Fruit fly (Drosophila melanogaster) whole organism, embryonic: ENCODE data around the gene Efr.

ENCODE experiments used
- Antp ChIP-seq: fragments of 200-800 bp; sonication (Bioruptor generic); optimal IDR thresholded peaks from 3 replicates; lab custom pipeline; 2016; ENCODE audit warnings: missing biosample characterization, missing genetic modification characterization
- CG10209 ChIP-seq: fragments of 200-800 bp; sonication (Bioruptor generic); optimal IDR thresholded peaks from 3 replicates; lab custom pipeline; 2017; ENCODE audit warnings: missing biosample characterization, mild to moderate bottlenecking, missing genetic modification characterization, missing genetic modification reagents
- CG1024 ChIP-seq: fragments of 200-800 bp; sonication (Bioruptor generic); IDR thresholded peaks from 2 replicates; pipeline ENCODE4 v1.3.6; 2022; ENCODE audit warnings: missing biosample characterization, missing genetic modification characterization
- CG11093 ChIP-seq: fragments of 200-800 bp; sonication (Bioruptor generic); IDR thresholded peaks from 3 replicates; pipeline ENCODE4 v1.3.6; 2022; ENCODE audit warnings: missing biosample characterization, missing genetic modification characterization
- CG11723 ChIP-seq: fragments of 200-800 bp; sonication (Bioruptor generic); optimal IDR thresholded peaks from 2 replicates; lab custom pipeline; 2017; ENCODE audit warnings: missing biosample characterization, mild to moderate bottlenecking, missing genetic modification characterization
- CG13296 ChIP-seq: fragments of 200-800 bp; sonication (Bioruptor generic); optimal IDR thresholded peaks from 3 replicates; lab custom pipeline; 2018; ENCODE audit warnings: missing biosample characterization, mild to moderate bottlenecking, missing genetic modification characterization
- CG15696 ChIP-seq: fragments of 200-800 bp; sonication (Bioruptor generic); optimal IDR thresholded peaks from 2 replicates; lab custom pipeline; 2019; ENCODE audit warnings: missing biosample characterization, mild to moderate bottlenecking, missing genetic modification characterization, moderate library complexity
- CG18764 ChIP-seq: fragments of 200-800 bp; sonication (Bioruptor generic); optimal IDR thresholded peaks from 3 replicates; lab custom pipeline; 2016; ENCODE audit warnings: missing biosample characterization, missing genetic modification characterization
- CG2120 ChIP-seq: fragments of 200-800 bp; sonication (Bioruptor generic); optimal IDR thresholded peaks from 3 replicates; lab custom pipeline; 2016; ENCODE audit warnings: missing biosample characterization, missing genetic modification characterization
- CG2712 ChIP-seq: fragments of 200-800 bp; optimal IDR thresholded peaks from 3 replicates; lab custom pipeline; 2019; ENCODE audit warnings: missing biosample characterization, mild to moderate bottlenecking, missing genetic modification characterization, moderate library complexity
- CG2889 ChIP-seq: fragments of 200-800 bp; sonication (Bioruptor generic); IDR thresholded peaks from 3 replicates; pipeline ENCODE4 v1.3.6; 2022; ENCODE audit warnings: missing biosample characterization, missing genetic modification characterization
- CG30020 ChIP-seq: fragments of 200-800 bp; optimal IDR thresholded peaks from 2 replicates; lab custom pipeline; 2019; ENCODE audit warnings: missing biosample characterization, mild to moderate bottlenecking, missing genetic modification characterization, moderate library complexity
- CG31441 ChIP-seq: fragments of 200-800 bp; sonication (Bioruptor generic); IDR thresholded peaks from 2 replicates; pipeline ENCODE4 v1.3.6; 2022; ENCODE audit warnings: missing biosample characterization, missing genetic modification characterization
- CG32767 ChIP-seq: fragments of 200-800 bp; sonication (Bioruptor generic); IDR thresholded peaks from 2 replicates; pipeline ENCODE4 v1.3.6; 2022; ENCODE audit warnings: missing biosample characterization, missing genetic modification characterization
- CG32772 ChIP-seq: fragments of 200-800 bp; sonication (Bioruptor generic); IDR thresholded peaks from 2 replicates; pipeline ENCODE4 v1.3.6; 2022; ENCODE audit warnings: missing biosample characterization, missing genetic modification characterization
- CG33557 ChIP-seq: fragments of 200-800 bp; sonication (Bioruptor generic); optimal IDR thresholded peaks from 2 replicates; lab custom pipeline; 2019; ENCODE audit warnings: missing biosample characterization, mild to moderate bottlenecking, missing genetic modification characterization, moderate library complexity
- CG3838 ChIP-seq: fragments of 200-800 bp; sonication (Bioruptor generic); optimal IDR thresholded peaks from 3 replicates; lab custom pipeline; 2016; ENCODE audit warnings: missing biosample characterization, missing genetic modification characterization
- CG8290 ChIP-seq, 3 experiments: fragments of 200-800 bp; sonication (Bioruptor generic); optimal IDR thresholded peaks; 2 replicates each; lab custom pipeline; 2016 to 2019; ENCODE audit warnings: missing biosample characterization in 3 of 3, missing genetic modification characterization in 3 of 3, mild to moderate bottlenecking in 2 of 3, moderate library complexity in 1 of 3
- CG8388 ChIP-seq: fragments of 200-800 bp; sonication (Bioruptor generic); optimal IDR thresholded peaks from 2 replicates; lab custom pipeline; 2019; ENCODE audit warnings: missing biosample characterization, mild to moderate bottlenecking, missing genetic modification characterization, moderate library complexity
- CG9932 ChIP-seq: fragments of 200-800 bp; sonication (Bioruptor generic); IDR thresholded peaks from 2 replicates; pipeline ENCODE4 v1.3.6; 2022; ENCODE audit warnings: missing biosample characterization, missing genetic modification characterization
- CrebB ChIP-seq: fragments of 200-800 bp; sonication (Bioruptor generic); optimal IDR thresholded peaks from 3 replicates; lab custom pipeline; 2018; ENCODE audit warnings: missing biosample characterization, mild to moderate bottlenecking, missing genetic modification characterization
- D19A ChIP-seq: fragments of 200-800 bp; optimal IDR thresholded peaks from 3 replicates; lab custom pipeline; 2019; ENCODE audit warnings: missing biosample characterization, mild to moderate bottlenecking, missing genetic modification characterization, moderate library complexity
- Dfd ChIP-seq, 2 experiments: fragments of >200 bp; optimal IDR thresholded peaks; 2 replicates each; lab custom pipeline; 2017; ENCODE audit warnings: missing biosample characterization in 2 of 2, missing genetic modification characterization in 2 of 2
- Fer3 ChIP-seq: fragments of 200-800 bp; sonication (Bioruptor generic); optimal IDR thresholded peaks from 2 replicates; lab custom pipeline; 2018; ENCODE audit warnings: missing biosample characterization, mild to moderate bottlenecking, missing genetic modification characterization, moderate library complexity
- Hmr ChIP-seq: fragments of 200-800 bp; sonication (Bioruptor generic); optimal IDR thresholded peaks from 3 replicates; lab custom pipeline; 2017; ENCODE audit warnings: mild to moderate bottlenecking, missing biosample characterization, missing genetic modification reagents, missing genetic modification characterization
- Jarid2 ChIP-seq: fragments of 200-800 bp; sonication (Bioruptor generic); optimal IDR thresholded peaks from 3 replicates; lab custom pipeline; 2017; ENCODE audit warnings: mild to moderate bottlenecking, missing biosample characterization, missing genetic modification reagents, missing genetic modification characterization
- Mad ChIP-seq: fragments of 200-800 bp; sonication (Bioruptor generic); optimal IDR thresholded peaks from 2 replicates; lab custom pipeline; 2016; ENCODE audit warnings: missing biosample characterization, missing genetic modification characterization
- Max ChIP-seq: fragments of 200-800 bp; sonication (Bioruptor generic); optimal IDR thresholded peaks from 2 replicates; lab custom pipeline; 2016; ENCODE audit warnings: missing biosample characterization, mild to moderate bottlenecking, missing genetic modification characterization
- Nf-YB ChIP-seq: fragments of 200-800 bp; sonication (Bioruptor generic); optimal IDR thresholded peaks from 3 replicates; lab custom pipeline; 2019; ENCODE audit warnings: missing biosample characterization, mild to moderate bottlenecking, missing genetic modification characterization, moderate library complexity
- Rx ChIP-seq: fragments of 200-800 bp; sonication (Bioruptor generic); IDR thresholded peaks from 2 replicates; pipeline ENCODE4 v1.3.6; 2022; ENCODE audit warnings: missing biosample characterization, missing genetic modification characterization
- Sin3A ChIP-seq: fragments of >200 bp; optimal IDR thresholded peaks from 2 replicates; lab custom pipeline; 2018
- TFAM ChIP-seq: fragments of 200-800 bp; sonication (Bioruptor generic); optimal IDR thresholded peaks from 2 replicates; lab custom pipeline; 2017; ENCODE audit warnings: missing biosample characterization, missing genetic modification characterization, inconsistent platforms
- bbx ChIP-seq: fragments of 200-800 bp; sonication (Bioruptor generic); IDR thresholded peaks from 2 replicates; pipeline ENCODE4 v1.3.6; 2022; ENCODE audit warnings: missing biosample characterization, missing genetic modification characterization; ENCODE audit not compliant: partially characterized antibody
- btn ChIP-seq: fragments of 200-800 bp; sonication (Bioruptor generic); optimal IDR thresholded peaks from 2 replicates; lab custom pipeline; 2016; ENCODE audit warnings: missing biosample characterization, missing genetic modification characterization
- chm ChIP-seq: fragments of 200-800 bp; sonication (Bioruptor generic); IDR thresholded peaks from 2 replicates; pipeline ENCODE4 v1.3.6; 2022; ENCODE audit warnings: missing biosample characterization, missing genetic modification characterization
- danr ChIP-seq: fragments of 200-800 bp; sonication (Bioruptor generic); IDR thresholded peaks from 2 replicates; pipeline ENCODE4 v1.3.6; 2022; ENCODE audit warnings: missing biosample characterization, missing genetic modification characterization
- eve ChIP-seq, 2 experiments: fragments of >200 bp; optimal IDR thresholded peaks; 2 replicates each; lab custom pipeline; 2017; ENCODE audit warnings: missing biosample characterization in 2 of 2, missing genetic modification characterization in 2 of 2
- ewg ChIP-seq: fragments of 200-800 bp; sonication (Bioruptor generic); optimal IDR thresholded peaks from 3 replicates; lab custom pipeline; 2017; ENCODE audit warnings: mild to moderate bottlenecking, missing biosample characterization, missing genetic modification reagents, missing genetic modification characterization
- fd102C ChIP-seq: fragments of 200-800 bp; sonication (Bioruptor generic); optimal IDR thresholded peaks from 2 replicates; lab custom pipeline; 2018; ENCODE audit warnings: missing biosample characterization, mild to moderate bottlenecking, missing genetic modification characterization, moderate library complexity
- hkb ChIP-seq, 2 experiments: fragments of 200-800 bp in 1 of 2; fragments of >200 bp in 1 of 2; sonication (Bioruptor generic) in 1 of 2; IDR thresholded peaks in 1 of 2; optimal IDR thresholded peaks in 1 of 2; 2 replicates each; pipeline versions ENCODE4 v1.3.6 to Lab custom; 2017 to 2022; ENCODE audit warnings: missing biosample characterization in 1 of 2, missing genetic modification characterization in 1 of 2
- jumu ChIP-seq: fragments of 200-800 bp; sonication (Bioruptor generic); optimal IDR thresholded peaks from 3 replicates; lab custom pipeline; 2016; ENCODE audit warnings: missing biosample characterization, missing genetic modification characterization
- kah ChIP-seq: fragments of 200-800 bp; sonication (Bioruptor generic); optimal IDR thresholded peaks from 2 replicates; lab custom pipeline; 2018; ENCODE audit warnings: missing biosample characterization, mild to moderate bottlenecking, missing genetic modification characterization
- nerfin-1 ChIP-seq: fragments of 200-800 bp; sonication (Bioruptor generic); optimal IDR thresholded peaks from 3 replicates; lab custom pipeline; 2019; ENCODE audit warnings: missing biosample characterization, mild to moderate bottlenecking, missing genetic modification characterization, moderate library complexity
- odd ChIP-seq: fragments of 200-800 bp; sonication (Bioruptor generic); optimal IDR thresholded peaks from 2 replicates; lab custom pipeline; 2017; ENCODE audit warnings: missing biosample characterization, mild to moderate bottlenecking, missing genetic modification characterization
- prd ChIP-seq, 3 experiments: fragments of >200 bp in 2 of 3; fragments of 200-800 bp in 1 of 3; sonication (Bioruptor generic) in 1 of 3; optimal IDR thresholded peaks in 2 of 3; IDR thresholded peaks in 1 of 3; 2 replicates in 2 of 3; 3 replicates in 1 of 3; pipeline versions ENCODE4 v1.3.6 to Lab custom; 2017 to 2022; ENCODE audit warnings: missing biosample characterization in 1 of 3, missing genetic modification characterization in 1 of 3
- sens ChIP-seq: fragments of 200-800 bp; sonication (Bioruptor generic); peaks from one replicate; lab custom pipeline; 2016; ENCODE audit warnings: missing biosample characterization, missing genetic modification characterization
- tio ChIP-seq: fragments of 200-800 bp; sonication (Bioruptor generic); optimal IDR thresholded peaks from 2 replicates; lab custom pipeline; 2017; ENCODE audit warnings: missing biosample characterization, missing genetic modification characterization, inconsistent platforms
- trem ChIP-seq: fragments of 200-800 bp; optimal IDR thresholded peaks from 3 replicates; lab custom pipeline; 2019; ENCODE audit warnings: missing biosample characterization, mild to moderate bottlenecking, missing genetic modification characterization, moderate library complexity
- zfh2 ChIP-seq: fragments of 200-800 bp; sonication (Bioruptor generic); optimal IDR thresholded peaks from 2 replicates; lab custom pipeline; 2016; ENCODE audit warnings: missing biosample characterization, missing genetic modification characterization

The Efr gene

DNA sequence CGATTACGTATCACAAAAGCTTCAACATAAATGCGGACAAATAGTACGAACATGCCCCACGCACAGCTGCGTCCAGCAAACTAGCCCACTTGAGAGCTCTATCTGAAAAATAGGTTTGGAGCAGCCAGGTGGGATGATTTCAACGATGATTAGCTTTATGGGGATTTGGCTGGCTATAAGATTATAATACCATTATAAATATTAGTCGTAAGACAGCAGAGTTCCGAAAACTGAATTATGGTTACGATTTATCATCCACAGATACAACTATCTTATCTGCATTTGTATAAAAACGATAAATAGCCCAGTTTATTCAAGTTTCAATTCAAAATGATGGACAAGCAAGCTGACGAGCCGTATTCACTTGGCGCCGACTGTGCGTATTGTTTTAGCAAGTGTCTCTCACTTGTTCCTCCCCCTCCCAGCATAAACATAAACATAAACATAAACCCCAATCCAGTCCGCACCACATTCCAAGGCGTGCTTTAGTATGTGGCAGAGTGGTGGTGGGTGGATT, 43.9 kb downstream of the Efr start (continued):
- TF ChIP-seq Mad (peak; percentile 64), CG15696 (tag; lab: Kevin White, UChicago) (peak; percentile 17), CrebB (peak; percentile 61), CG9932 (GFP tag; lab: Robert Waterston, UW) (peak; percentile 48; the same call in 1 of the 2 replicates), CG3838 (GFP tag; lab: Kevin White, UChicago) (peak; percentile 33), CG11723 (GFP tag; lab: Kevin White, UChicago) (peak; percentile 73), CG11093 (peak; percentile 58; the same call in 1 of the 3 replicates), CG18764 (GFP tag; lab: Kevin White, UChicago) (peak; percentile 7), Antp (GFP tag; lab: Kevin White, UChicago) (peak; percentile 45), CG30020 (tag; lab: Kevin White, UChicago) (peak; percentile 31), sens (GFP tag; lab: Kevin White, UChicago) (peak; percentile 91), odd (peak; percentile 79), chm (no peak), CG1024 (GFP tag; lab: Robert Waterston, UW) (no peak), Nf-YB (peak; percentile 49), Fer3 (tag; lab: Kevin White, UChicago) (peak; percentile 77), CG2889 (GFP tag; lab: Robert Waterston, UW) (no peak), D19A (peak; percentile 77), CG10209 (GFP tag; lab: Kevin White, UChicago) (peak; percentile 81), kah (GFP tag; lab: Kevin White, UChicago) (peak; percentile 42), CG2120 (peak; percentile 82), nerfin-1 (peak; percentile 72), trem (tag; lab: Kevin White, UChicago) (peak; percentile 22), zfh2 (GFP tag; lab: Kevin White, UChicago) (peak; percentile 37), Jarid2 (GFP tag; lab: Kevin White, UChicago) (peak; percentile 68), CG32772 (GFP tag; lab: Robert Waterston, UW) (no peak; the same call in 1 of the 2 replicates), CG8388 (GFP tag; lab: Kevin White, UChicago) (peak; percentile 63), CG2712 (tag; lab: Kevin White, UChicago) (peak; percentile 77), CG8290 (GFP tag; optimal IDR thresholded peaks at IDR 0.05; lab: Kevin White, UChicago) (no peak), CG8290 (tag; optimal IDR thresholded peaks at IDR 0.05; lab: Kevin White, UChicago) (peak in 1 of 2 experiments; percentile 64), jumu (GFP tag; lab: Kevin White, UChicago) (no peak), CG31441 (GFP tag; lab: Robert Waterston, UW) (peak; percentile 81), Dfd (GFP tag; optimal IDR thresholded peaks at IDR 0.05; lab: Kevin White, UChicago) (no peak), bbx (no peak), Sin3A (no peak), Max (GFP tag; lab: Kevin White, UChicago) (peak; percentile 55), danr (peak; percentile 59; the same call in 1 of the 2 replicates), ewg (GFP tag; lab: Kevin White, UChicago) (peak; percentile 32), TFAM (GFP tag; lab: Kevin White, UChicago) (no peak), CG32767 (GFP tag; lab: Robert Waterston, UW) (peak; percentile 56), CG13296 (GFP tag; lab: Kevin White, UChicago) (peak; percentile 87), eve (GFP tag; optimal IDR thresholded peaks at IDR 0.05; lab: Kevin White, UChicago) (no peak), btn (no peak), Hmr (GFP tag; lab: Kevin White, UChicago) (peak; percentile 88), tio (no peak), prd (optimal IDR thresholded peaks at IDR 0.05; lab: Kevin White, UChicago) (no peak), prd (GFP tag; IDR thresholded peaks at IDR 0.05; lab: Robert Waterston, UW) (peak; percentile 71), fd102C (no peak), CG33557 (GFP tag; lab: Kevin White, UChicago) (no peak), Rx (GFP tag; lab: Robert Waterston, UW) (peak; percentile 28; the same call in 1 of the 2 replicates), hkb (optimal IDR thresholded peaks at IDR 0.05; lab: Kevin White, UChicago) (no peak), hkb (GFP tag; IDR thresholded peaks at IDR 0.05; lab: Robert Waterston, UW) (peak; percentile 84)
